Fruit fly (Drosophila melanogaster): ENCODE results near the gene Ugt302C1.

The Ugt302C1 gene

dm6 chr3R:11172460-11173168, 15.7 kb downstream of the Ugt302C1 start, which contains the start of gene Ugt35A1:
Ugt35A1 (minus strand) TSS chr3R:11172664.
- TF ChIP-seq psq (optimal IDR thresholded peaks at IDR 0.05) (no peak), ttk (optimal IDR thresholded peaks at IDR 0.05) (no peak), Sin3A (optimal IDR thresholded peaks at IDR 0.05) (no peak), h (optimal IDR thresholded peaks at IDR 0.05) (no peak), insv (optimal IDR thresholded peaks at IDR 0.05) (no peak), Myc (optimal IDR thresholded peaks at IDR 0.05) (no peak)

- TF ChIP-seq insv (optimal IDR thresholded peaks at IDR 0.05): no peak
- TF ChIP-seq h (optimal IDR thresholded peaks at IDR 0.05): no peak
- no peak for TF ChIP-seq psq (optimal IDR thresholded peaks at IDR 0.05)
- no peak for TF ChIP-seq Sin3A (optimal IDR thresholded peaks at IDR 0.05)
- no peak for TF ChIP-seq ttk (optimal IDR thresholded peaks at IDR 0.05)
- TF ChIP-seq Myc (optimal IDR thresholded peaks at IDR 0.05): no peak
These were observed 16.2 kb downstream of the Ugt302C1 start for dm6 chr3R:11173169-11173506.

- no peak for TF ChIP-seq h (optimal IDR thresholded peaks at IDR 0.05)
- TF ChIP-seq psq (optimal IDR thresholded peaks at IDR 0.05): no peak
- no peak for TF ChIP-seq Sin3A (optimal IDR thresholded peaks at IDR 0.05)
- no peak for TF ChIP-seq Myc (optimal IDR thresholded peaks at IDR 0.05)
- TF ChIP-seq insv (optimal IDR thresholded peaks at IDR 0.05): no peak
- TF ChIP-seq ttk (optimal IDR thresholded peaks at IDR 0.05): no peak
These were observed 18.4 kb downstream of the Ugt302C1 start, which contains the start of the genes Ugt304A1 and Ugt303A1 for dm6 chr3R:11175308-11175707. Ugt304A1 (minus strand) TSS chr3R:11175408. Ugt303A1 (plus strand) TSS chr3R:11175529.

- TF ChIP-seq psq (optimal IDR thresholded peaks at IDR 0.05): no peak
These were observed 18.9 kb downstream of the Ugt302C1 start for dm6 chr3R:11175777-11176176.

dm6 chr3R:11177579-11177978, 20.7 kb downstream of the Ugt302C1 start:
- TF ChIP-seq Sin3A (optimal IDR thresholded peaks at IDR 0.05): no peak
- no peak for TF ChIP-seq psq (optimal IDR thresholded peaks at IDR 0.05)
- no peak for TF ChIP-seq insv (optimal IDR thresholded peaks at IDR 0.05)
- no peak for TF ChIP-seq ttk (optimal IDR thresholded peaks at IDR 0.05)
- TF ChIP-seq Myc (optimal IDR thresholded peaks at IDR 0.05): no peak
- no peak for TF ChIP-seq h (optimal IDR thresholded peaks at IDR 0.05)

- no peak for TF ChIP-seq Sin3A (optimal IDR thresholded peaks at IDR 0.05)
- no peak for TF ChIP-seq h (optimal IDR thresholded peaks at IDR 0.05)
- no peak for TF ChIP-seq insv (optimal IDR thresholded peaks at IDR 0.05)
- no peak for TF ChIP-seq Myc (optimal IDR thresholded peaks at IDR 0.05)
- no peak for TF ChIP-seq psq (optimal IDR thresholded peaks at IDR 0.05)
- no peak for TF ChIP-seq ttk (optimal IDR thresholded peaks at IDR 0.05)
These were observed 21.4 kb downstream of the Ugt302C1 start for dm6 chr3R:11178300-11178699.

dm6 chr3R:11195792-11196191, 38.9 kb downstream of the Ugt302C1 start, which contains the start of gene CG18577:
CG18577 (plus strand) TSS chr3R:11196092.
- TF ChIP-seq h (optimal IDR thresholded peaks at IDR 0.05) (no peak), ttk (optimal IDR thresholded peaks at IDR 0.05) (no peak), Myc (optimal IDR thresholded peaks at IDR 0.05) (no peak), Sin3A (optimal IDR thresholded peaks at IDR 0.05) (no peak), psq (optimal IDR thresholded peaks at IDR 0.05) (no peak), insv (optimal IDR thresholded peaks at IDR 0.05) (no peak)

- TF ChIP-seq insv (optimal IDR thresholded peaks at IDR 0.05) (no peak), h (optimal IDR thresholded peaks at IDR 0.05) (no peak), Myc (optimal IDR thresholded peaks at IDR 0.05) (no peak), psq (optimal IDR thresholded peaks at IDR 0.05) (no peak), ttk (optimal IDR thresholded peaks at IDR 0.05) (no peak), Sin3A (optimal IDR thresholded peaks at IDR 0.05) (no peak)
These were observed 39.9 kb downstream of the Ugt302C1 start for dm6 chr3R:11196648-11197388.

dm6 chr3R:11197389-11197716, 40.5 kb downstream of the Ugt302C1 start, which contains the start of gene cu:
cu (plus strand) TSS chr3R:11197592.
- TF ChIP-seq h (optimal IDR thresholded peaks at IDR 0.05): no peak
- TF ChIP-seq Myc (optimal IDR thresholded peaks at IDR 0.05): no peak

- no peak for TF ChIP-seq Myc (optimal IDR thresholded peaks at IDR 0.05)
- TF ChIP-seq psq (optimal IDR thresholded peaks at IDR 0.05): no peak
- no peak for TF ChIP-seq h (optimal IDR thresholded peaks at IDR 0.05)
- TF ChIP-seq insv (optimal IDR thresholded peaks at IDR 0.05): no peak
- no peak for TF ChIP-seq Sin3A (optimal IDR thresholded peaks at IDR 0.05)
- TF ChIP-seq ttk (optimal IDR thresholded peaks at IDR 0.05): no peak
These were observed 41.2 kb downstream of the Ugt302C1 start for dm6 chr3R:11198062-11198472.

dm6 chr3R:11199227-11199835, 42.4 kb downstream of the Ugt302C1 start:
- no peak for TF ChIP-seq psq (optimal IDR thresholded peaks at IDR 0.05)
- no peak for TF ChIP-seq Myc (optimal IDR thresholded peaks at IDR 0.05)
- TF ChIP-seq Sin3A (optimal IDR thresholded peaks at IDR 0.05): no peak
- TF ChIP-seq insv (optimal IDR thresholded peaks at IDR 0.05): no peak
- no peak for TF ChIP-seq ttk (optimal IDR thresholded peaks at IDR 0.05)
- no peak for TF ChIP-seq h (optimal IDR thresholded peaks at IDR 0.05)

All from Kc167 (cell line).